Fruit fly (Drosophila melanogaster) whole organism, adult: ENCODE data around the gene Hipk.

Source experiments
- CG11617 ChIP-seq: fragments of 200-800 bp; sonication (Bioruptor generic); optimal IDR thresholded peaks from 2 replicates; lab custom pipeline; 2017; ENCODE audit warnings: mild to moderate bottlenecking, missing biosample characterization, missing genetic modification reagents, missing genetic modification characterization
- CG12768 ChIP-seq: fragments of 200-800 bp; sonication (Bioruptor generic); optimal IDR thresholded peaks from 2 replicates; lab custom pipeline; 2017; ENCODE audit warnings: missing biosample characterization, missing genetic modification characterization, mild to moderate bottlenecking, moderate library complexity, missing genetic modification reagents
- CG14711 ChIP-seq: fragments of 200-800 bp; sonication (Bioruptor generic); optimal IDR thresholded peaks from 2 replicates; lab custom pipeline; 2018; ENCODE audit warnings: missing biosample characterization, mild to moderate bottlenecking, missing genetic modification characterization, moderate library complexity
- CG1620 ChIP-seq: fragments of 200-800 bp; sonication (Bioruptor generic); optimal IDR thresholded peaks from 2 replicates; lab custom pipeline; 2016; ENCODE audit warnings: missing biosample characterization, missing genetic modification characterization
- CG33017 ChIP-seq: fragments of 200-800 bp; sonication (Bioruptor generic); optimal IDR thresholded peaks from 2 replicates; lab custom pipeline; 2018; ENCODE audit warnings: missing biosample characterization, mild to moderate bottlenecking, missing genetic modification characterization, moderate library complexity
- CG5204 ChIP-seq: fragments of 200-800 bp; sonication (Bioruptor generic); optimal IDR thresholded peaks from 2 replicates; lab custom pipeline; 2016; ENCODE audit warnings: missing biosample characterization, missing genetic modification characterization
- CG7045 ChIP-seq: fragments of 200-800 bp; sonication (Bioruptor generic); optimal IDR thresholded peaks from 2 replicates; lab custom pipeline; 2017; ENCODE audit warnings: missing biosample characterization, mild to moderate bottlenecking, missing genetic modification characterization
- CG7101 ChIP-seq: fragments of 200-800 bp; sonication (Bioruptor generic); optimal IDR thresholded peaks from 2 replicates; lab custom pipeline; 2018; ENCODE audit warnings: missing biosample characterization, mild to moderate bottlenecking, missing genetic modification characterization, moderate library complexity
- Clk ChIP-seq: fragments of 200-800 bp; sonication (Bioruptor generic); optimal IDR thresholded peaks from 2 replicates; lab custom pipeline; 2017; ENCODE audit warnings: missing biosample characterization, missing genetic modification characterization
- Crg-1 ChIP-seq: fragments of 200-800 bp; sonication (Bioruptor generic); optimal IDR thresholded peaks from 2 replicates; lab custom pipeline; 2016; ENCODE audit warnings: missing biosample characterization, missing genetic modification characterization
- Hr96 ChIP-seq: fragments of 200-800 bp; sonication (Bioruptor generic); optimal IDR thresholded peaks from 2 replicates; lab custom pipeline; 2016; ENCODE audit warnings: missing biosample characterization, missing genetic modification characterization
- Mnt ChIP-seq: fragments of 200-800 bp; sonication (Bioruptor generic); optimal IDR thresholded peaks from 2 replicates; lab custom pipeline; 2016; ENCODE audit warnings: missing biosample characterization, mild to moderate bottlenecking, missing genetic modification characterization
- bab1 ChIP-seq: fragments of 200-800 bp; sonication (Bioruptor generic); optimal IDR thresholded peaks from 3 replicates; lab custom pipeline; 2019; ENCODE audit warnings: missing biosample characterization, mild to moderate bottlenecking, missing genetic modification characterization, moderate library complexity
- cic ChIP-seq: fragments of 200-800 bp; sonication (Bioruptor generic); optimal IDR thresholded peaks from 2 replicates; lab custom pipeline; 2017; ENCODE audit warnings: missing biosample characterization, mild to moderate bottlenecking, missing genetic modification characterization, moderate library complexity
- cnc ChIP-seq, 2 experiments: fragments of >200 bp; optimal IDR thresholded peaks; 2 replicates each; lab custom pipeline; 2017
- kay ChIP-seq: fragments of 200-800 bp; sonication (Bioruptor generic); peaks from one replicate; lab custom pipeline; 2016; ENCODE audit warnings: missing biosample characterization, missing genetic modification characterization, borderline replicate concordance
- ovo ChIP-seq: fragments of 200-800 bp; sonication (Bioruptor generic); optimal IDR thresholded peaks from 2 replicates; lab custom pipeline; 2016; ENCODE audit warnings: missing biosample characterization, missing genetic modification characterization
- pad ChIP-seq: fragments of 200-800 bp; sonication (Bioruptor generic); optimal IDR thresholded peaks from 3 replicates; lab custom pipeline; 2017; ENCODE audit warnings: missing biosample characterization, missing genetic modification characterization, mild to moderate bottlenecking, moderate library complexity, missing genetic modification reagents
- tj ChIP-seq: fragments of 200-800 bp; sonication (Bioruptor generic); optimal IDR thresholded peaks from 3 replicates; lab custom pipeline; 2017; ENCODE audit warnings: missing biosample characterization, mild to moderate bottlenecking, missing genetic modification characterization, moderate library complexity
- toe ChIP-seq: fragments of 200-800 bp; sonication (Bioruptor generic); optimal IDR thresholded peaks from 2 replicates; lab custom pipeline; 2016; ENCODE audit warnings: missing biosample characterization, missing genetic modification characterization

The Hipk gene

dm6 chr3L:548304-549198, 5.7 kb downstream of the Hipk start:
- TF ChIP-seq CG1620 (GFP tag; lab: Kevin White, UChicago) = no peak
- no peak for TF ChIP-seq cnc (optimal IDR thresholded peaks at IDR 0.05; lab: Kevin White, UChicago)
- no peak for TF ChIP-seq CG7045 (GFP tag; lab: Kevin White, UChicago)
- TF ChIP-seq CG14711 (tag; lab: Kevin White, UChicago) = peak; percentile 38
- peak; percentile 20 for TF ChIP-seq pad (GFP tag; lab: Kevin White, UChicago)
- TF ChIP-seq Mnt = peak; percentile 43
- TF ChIP-seq bab1 (GFP tag; lab: Kevin White, UChicago) = no peak
- TF ChIP-seq Hr96 (GFP tag; lab: Kevin White, UChicago) = no peak
- TF ChIP-seq CG7101 (tag; lab: Kevin White, UChicago) = no peak
- TF ChIP-seq ovo = no peak
- peak; percentile 64 for TF ChIP-seq tj (GFP tag; lab: Kevin White, UChicago)
- peak; percentile 71 for TF ChIP-seq cic
- peak; percentile 98 for TF ChIP-seq kay (GFP tag; lab: Kevin White, UChicago)
- TF ChIP-seq CG33017 (tag; lab: Kevin White, UChicago) = peak; percentile 22
- TF ChIP-seq CG12768 = peak; percentile 62
- TF ChIP-seq Crg-1 (GFP tag; lab: Kevin White, UChicago) = peak; percentile 55
- peak; percentile 24 for TF ChIP-seq Clk (GFP tag; lab: Kevin White, UChicago)
- TF ChIP-seq CG11617 (GFP tag; lab: Kevin White, UChicago) = peak; percentile 33
- no peak for TF ChIP-seq toe (GFP tag; lab: Kevin White, UChicago)

DNA sequence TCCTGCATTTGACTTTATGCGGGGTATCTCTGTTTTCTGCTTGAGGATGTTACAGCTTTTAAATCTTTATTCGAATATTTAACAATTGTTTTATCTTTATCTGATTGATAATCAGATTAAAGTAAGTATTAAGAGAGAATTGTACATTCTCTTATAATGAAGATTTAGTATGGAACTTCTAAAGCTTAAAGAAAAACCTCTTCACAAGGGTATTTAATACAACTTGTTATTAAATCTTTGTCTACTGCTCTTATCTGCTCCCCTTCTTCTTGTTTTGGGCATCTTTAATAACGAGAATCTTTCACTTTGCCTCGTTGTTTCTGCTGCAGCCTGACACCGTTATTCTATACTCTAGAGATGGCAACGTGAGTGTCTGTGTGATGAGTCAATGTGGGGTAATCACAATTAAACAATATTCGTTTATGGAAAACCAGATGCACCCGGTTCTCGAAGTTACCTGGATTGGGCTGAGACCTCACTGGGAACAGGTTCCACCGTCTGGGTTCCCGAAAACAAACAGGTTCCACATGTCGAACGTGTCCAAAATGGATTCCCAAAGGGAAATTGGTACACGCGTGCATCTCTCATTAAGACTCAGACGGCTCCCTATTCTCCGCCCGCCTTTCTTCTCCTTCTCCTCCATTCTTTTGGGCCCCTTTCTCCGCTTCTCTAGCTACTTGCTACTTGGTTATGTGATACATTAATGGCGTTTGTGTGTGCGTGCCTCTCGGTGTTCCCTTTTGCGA, 7.4 kb downstream of the Hipk start:
- TF ChIP-seq CG5204 (GFP tag; lab: Kevin White, UChicago) (no peak), ovo (no peak), CG11617 (GFP tag; lab: Kevin White, UChicago) (no peak), pad (GFP tag; lab: Kevin White, UChicago) (no peak), kay (GFP tag; lab: Kevin White, UChicago) (no peak), CG7101 (tag; lab: Kevin White, UChicago) (no peak), CG33017 (tag; lab: Kevin White, UChicago) (no peak), tj (GFP tag; lab: Kevin White, UChicago) (no peak)

DNA sequence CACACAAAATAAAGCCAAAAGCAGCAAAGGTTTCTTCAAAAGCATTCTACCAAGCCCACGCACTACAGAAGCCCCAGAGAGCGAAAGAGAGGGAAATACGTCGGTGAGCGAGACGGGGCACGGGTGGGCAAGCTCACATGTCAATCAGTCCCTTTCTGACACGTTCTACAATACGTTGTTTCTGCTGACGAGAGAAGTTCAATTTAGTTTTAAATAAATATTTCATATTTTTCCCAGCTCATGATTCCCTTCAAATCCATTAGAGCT, 7.9 kb downstream of the Hipk start:
- peak; percentile 78 for TF ChIP-seq tj (GFP tag; lab: Kevin White, UChicago)
- TF ChIP-seq Hr96 (GFP tag; lab: Kevin White, UChicago) = no peak

DNA sequence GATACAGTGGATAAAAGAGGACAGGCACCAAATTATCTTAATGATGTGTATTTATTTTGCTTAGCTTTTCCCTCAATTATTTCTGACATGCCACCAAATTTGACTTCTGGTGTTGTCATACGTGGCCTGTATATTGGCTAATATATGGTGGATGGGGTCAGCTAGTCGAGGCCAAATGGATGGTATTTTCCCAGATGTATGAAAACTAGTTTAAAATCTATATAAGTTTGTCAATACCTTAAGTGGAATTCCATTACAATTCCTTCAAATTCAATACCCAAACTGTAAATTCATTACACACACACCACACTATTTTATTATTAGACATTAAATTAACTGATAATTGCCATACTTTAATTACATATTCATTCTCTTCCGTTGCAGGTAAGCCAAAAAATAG, 9.0 kb downstream of the Hipk start:
- TF ChIP-seq CG7101 (tag; lab: Kevin White, UChicago) = no peak
- TF ChIP-seq kay (GFP tag; lab: Kevin White, UChicago) = no peak
- no peak for TF ChIP-seq CG11617 (GFP tag; lab: Kevin White, UChicago)
- TF ChIP-seq pad (GFP tag; lab: Kevin White, UChicago) = no peak
- no peak for TF ChIP-seq tj (GFP tag; lab: Kevin White, UChicago)
- no peak for TF ChIP-seq ovo
- TF ChIP-seq toe (GFP tag; lab: Kevin White, UChicago) = no peak
- TF ChIP-seq bab1 (GFP tag; lab: Kevin White, UChicago) = no peak
- no peak for TF ChIP-seq cic
- TF ChIP-seq cnc (optimal IDR thresholded peaks at IDR 0.05; lab: Kevin White, UChicago) = no peak
- no peak for TF ChIP-seq CG7045 (GFP tag; lab: Kevin White, UChicago)
- no peak for TF ChIP-seq CG12768
- no peak for TF ChIP-seq Mnt
- no peak for TF ChIP-seq CG33017 (tag; lab: Kevin White, UChicago)
- TF ChIP-seq Hr96 (GFP tag; lab: Kevin White, UChicago) = no peak
- TF ChIP-seq Clk (GFP tag; lab: Kevin White, UChicago) = no peak
- no peak for TF ChIP-seq CG14711 (tag; lab: Kevin White, UChicago)
- no peak for TF ChIP-seq Crg-1 (GFP tag; lab: Kevin White, UChicago)

DNA sequence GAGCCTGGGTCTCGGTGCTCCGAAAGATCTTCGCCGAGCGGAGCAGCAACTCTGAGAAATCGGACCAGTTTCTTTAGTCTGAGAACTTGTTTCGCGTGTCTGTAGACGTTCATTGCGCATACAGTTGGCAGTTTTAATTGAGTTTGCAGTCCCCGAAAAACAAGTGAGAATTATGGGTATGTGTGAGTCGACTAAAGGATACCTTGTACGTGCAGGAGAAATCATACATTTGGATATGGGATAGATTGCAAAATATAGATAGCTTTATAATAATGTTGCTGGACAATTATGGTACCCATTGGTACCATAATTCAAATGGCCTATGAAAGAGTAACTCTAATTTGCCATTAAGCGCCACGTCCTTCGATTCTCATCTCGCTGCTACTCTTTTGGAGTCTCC, 9.6 kb downstream of the Hipk start:
- TF ChIP-seq cnc (optimal IDR thresholded peaks at IDR 0.05; lab: Kevin White, UChicago) (no peak), bab1 (GFP tag; lab: Kevin White, UChicago) (no peak), CG12768 (no peak), ovo (no peak), CG33017 (tag; lab: Kevin White, UChicago) (no peak), CG7101 (tag; lab: Kevin White, UChicago) (no peak), CG14711 (tag; lab: Kevin White, UChicago) (no peak), pad (GFP tag; lab: Kevin White, UChicago) (no peak)

DNA sequence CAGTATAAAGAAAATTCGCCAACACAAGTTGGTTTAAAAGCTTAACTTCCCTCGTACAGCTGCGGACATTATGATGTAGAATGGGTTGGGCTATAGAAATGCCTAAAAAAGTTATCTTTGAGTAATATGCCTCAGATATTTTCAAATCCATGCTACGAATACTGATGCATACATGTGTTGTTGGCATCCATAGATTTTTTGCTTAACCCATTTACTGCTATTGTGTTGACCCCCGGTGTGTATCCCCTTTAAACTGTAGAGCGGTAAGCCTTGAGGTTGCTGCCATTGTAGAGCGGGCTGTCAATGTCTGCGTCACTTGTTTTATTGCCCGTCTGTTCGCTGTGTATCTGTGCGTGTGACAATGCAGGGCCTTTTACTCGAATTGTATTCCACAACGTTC, 10.1 kb downstream of the Hipk start:
- TF ChIP-seq CG5204 (GFP tag; lab: Kevin White, UChicago) = no peak
- no peak for TF ChIP-seq kay (GFP tag; lab: Kevin White, UChicago)
- no peak for TF ChIP-seq toe (GFP tag; lab: Kevin White, UChicago)
- TF ChIP-seq tj (GFP tag; lab: Kevin White, UChicago) = peak; percentile 41
- TF ChIP-seq Crg-1 (GFP tag; lab: Kevin White, UChicago) = no peak
- TF ChIP-seq Clk (GFP tag; lab: Kevin White, UChicago) = no peak
- peak; percentile 68 for TF ChIP-seq CG7101 (tag; lab: Kevin White, UChicago)
- TF ChIP-seq CG33017 (tag; lab: Kevin White, UChicago) = peak; percentile 52
- TF ChIP-seq Mnt = no peak
- TF ChIP-seq ovo = no peak
- TF ChIP-seq bab1 (GFP tag; lab: Kevin White, UChicago) = peak; percentile 88
- no peak for TF ChIP-seq pad (GFP tag; lab: Kevin White, UChicago)
- peak; percentile 38 for TF ChIP-seq CG11617 (GFP tag; lab: Kevin White, UChicago)
- TF ChIP-seq CG1620 (GFP tag; lab: Kevin White, UChicago) = no peak
- TF ChIP-seq cic = no peak
- TF ChIP-seq CG12768 = peak; percentile 53
- TF ChIP-seq CG14711 (tag; lab: Kevin White, UChicago) = peak; percentile 68
- TF ChIP-seq cnc (optimal IDR thresholded peaks at IDR 0.05; lab: Kevin White, UChicago) = no peak
- no peak for TF ChIP-seq Hr96 (GFP tag; lab: Kevin White, UChicago)
- peak; percentile 55 for TF ChIP-seq CG7045 (GFP tag; lab: Kevin White, UChicago)
